Worm (Caenorhabditis elegans) whole organism, dauer: ENCODE results near the gene fbxa-38.

Experiments
- unc-62 ChIP-seq: sonication (generic microtip); optimal IDR thresholded peaks from 2 replicates; lab custom pipeline; 2017; ENCODE audit warnings: missing biosample characterization, missing genetic modification reagents, missing genetic modification characterization

Gene fbxa-38

DNA sequence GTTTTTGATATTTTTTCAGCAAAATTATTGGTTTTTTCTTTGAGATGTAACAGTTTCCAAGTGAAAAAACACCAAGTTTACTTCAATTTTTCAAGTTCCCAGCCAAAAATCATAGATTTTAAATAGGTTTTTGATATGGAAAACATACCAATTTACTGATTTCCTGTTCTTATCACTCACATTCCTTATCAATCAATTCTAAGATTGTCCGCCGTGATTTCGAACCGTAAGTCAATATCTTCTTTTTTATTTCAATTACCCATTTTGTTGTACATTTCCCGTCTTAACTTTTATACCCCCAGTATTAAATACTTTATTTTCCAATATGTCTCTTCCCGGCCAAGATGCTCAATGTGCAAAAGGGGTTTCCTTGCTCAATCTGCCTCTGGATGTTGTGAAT, at the start of gene fbxa-38:
Gene fbxa-38, plus strand, starts transcription at position 195 of the 400 bp plus-strand sequence.
- no peak for TF ChIP-seq unc-62 (GFP tag; lab: Kevin White, UChicago)

DNA sequence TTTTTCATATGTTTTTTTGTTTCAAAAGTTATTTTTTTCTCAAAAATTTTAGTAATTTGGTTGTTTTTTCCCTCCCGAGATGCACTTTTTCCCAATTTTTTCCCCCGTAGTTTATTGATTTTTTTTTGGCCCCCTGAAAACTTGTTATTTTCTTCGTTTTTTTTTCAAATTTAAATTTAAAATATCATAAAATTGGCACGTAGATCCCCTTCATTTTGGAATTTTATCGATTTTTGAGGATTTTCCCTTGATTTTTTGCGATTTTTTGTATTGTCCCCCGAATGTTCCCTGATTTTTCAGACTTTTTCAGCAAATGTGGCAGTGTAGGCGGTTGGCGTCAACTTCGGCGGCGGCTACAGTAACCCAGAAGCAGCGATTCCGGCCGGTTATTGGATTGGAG, 26.8 kb upstream of the fbxa-38 start, which contains the start of gene C39B5.6:
Gene C39B5.6, plus strand, starts transcription at position 301 of the 400 bp plus-strand sequence.
- no peak for TF ChIP-seq unc-62 (GFP tag; lab: Kevin White, UChicago)

DNA sequence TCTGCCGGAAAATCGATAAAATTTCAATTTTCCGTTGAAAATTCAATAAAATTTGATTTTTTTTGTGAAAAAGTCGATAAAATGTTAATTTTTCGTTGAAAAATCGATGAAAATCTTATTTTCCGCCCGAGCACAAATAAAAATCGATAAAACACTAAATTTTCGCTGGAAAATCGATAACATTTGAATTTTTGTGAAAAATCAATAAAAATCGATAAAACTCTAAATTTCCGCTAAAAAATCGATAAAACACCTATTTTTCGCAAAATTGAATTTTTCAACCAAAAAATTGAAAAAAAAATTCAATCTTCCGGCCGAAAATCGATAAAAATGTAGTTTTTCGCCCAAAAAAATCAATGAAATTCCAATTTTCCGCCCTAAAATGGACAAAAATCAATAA, 19.3 kb upstream of the fbxa-38 start:
- TF ChIP-seq unc-62 (GFP tag; lab: Kevin White, UChicago): no peak

DNA sequence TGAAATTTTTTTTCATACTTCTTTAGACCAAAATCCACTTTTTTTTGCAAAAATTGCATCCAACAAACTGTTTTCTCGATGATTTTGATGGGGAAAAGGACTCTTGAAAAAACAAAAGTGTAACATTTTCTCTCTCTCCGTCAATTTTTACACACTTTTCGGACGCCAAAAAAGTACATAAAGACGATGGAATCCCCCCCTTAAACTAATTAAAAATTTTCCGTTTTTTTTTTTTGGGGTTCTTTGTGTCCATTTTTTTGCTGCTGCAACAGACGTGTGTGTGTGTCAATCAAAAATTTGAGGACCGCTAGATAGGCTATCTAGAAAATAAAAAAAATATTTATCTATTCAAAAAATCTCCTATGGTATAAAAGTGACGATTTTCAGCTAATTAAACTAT, 16.6 kb upstream of the fbxa-38 start, which contains the start of gene C39B5.5:
Gene C39B5.5, plus strand, starts transcription at position 301 of the 400 bp plus-strand sequence.
- TF ChIP-seq unc-62 (GFP tag; lab: Kevin White, UChicago): no peak

DNA sequence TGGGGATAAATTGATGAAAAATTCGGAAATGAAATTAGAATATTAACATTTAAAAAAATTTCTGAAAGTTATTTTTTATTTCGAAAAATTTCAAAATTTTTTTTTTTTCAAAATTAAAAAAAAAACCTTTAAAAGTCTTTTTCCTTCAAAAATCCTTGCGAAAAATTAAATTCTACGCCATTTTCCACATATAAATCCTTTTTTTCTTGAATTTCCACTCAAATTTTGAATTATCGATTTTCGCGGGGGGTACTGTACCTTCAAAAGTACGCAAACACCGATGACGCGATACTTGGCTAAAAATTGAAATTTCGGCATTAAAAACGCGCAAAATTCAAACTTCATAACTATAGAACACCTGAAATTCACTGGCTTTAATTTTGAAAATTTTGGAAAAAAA, 13.9 kb upstream of the fbxa-38 start:
- TF ChIP-seq unc-62 (GFP tag; lab: Kevin White, UChicago): no peak

DNA sequence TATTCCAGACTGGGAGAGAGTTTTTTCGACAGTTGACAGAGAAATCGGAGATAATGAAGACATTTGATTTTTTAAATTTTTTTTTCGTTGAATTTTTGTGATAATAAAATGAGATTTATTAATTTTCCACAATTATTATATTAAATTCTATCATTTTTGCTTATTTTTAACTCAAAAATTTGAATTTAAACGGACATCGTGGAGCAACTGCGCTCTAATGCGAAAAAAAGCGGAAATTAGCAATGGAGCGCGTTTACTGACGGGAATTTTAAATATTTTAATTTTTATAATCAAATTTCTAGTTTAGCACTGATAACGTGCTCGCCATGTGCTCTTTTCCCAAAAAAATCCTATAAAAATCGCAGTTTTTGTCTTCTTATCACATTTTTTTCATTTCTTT, 13.4 kb upstream of the fbxa-38 start, which contains the start of gene C39B5.14:
Gene C39B5.14, plus strand, starts transcription at position 301 of the 400 bp plus-strand sequence.
- TF ChIP-seq unc-62 (GFP tag; lab: Kevin White, UChicago): no peak

DNA sequence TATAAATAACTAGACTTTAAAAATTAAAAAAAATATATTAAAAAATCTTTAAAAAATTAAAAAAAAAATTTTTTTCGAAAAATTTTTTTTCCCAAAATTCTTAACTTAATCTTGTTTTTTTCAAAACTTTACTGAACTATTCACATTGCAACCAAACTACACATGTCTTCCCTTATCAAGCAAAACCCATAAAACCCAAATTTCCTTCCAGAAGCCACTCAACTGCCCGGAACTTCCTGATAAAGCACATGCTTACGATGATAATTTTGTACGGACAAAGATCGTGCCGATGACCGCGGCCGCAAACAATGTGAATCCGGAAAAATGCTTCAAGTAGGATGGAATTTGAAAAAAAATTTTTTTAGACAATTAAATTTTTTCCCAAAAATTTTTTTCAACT, 12.1 kb upstream of the fbxa-38 start:
- TF ChIP-seq unc-62 (GFP tag; lab: Kevin White, UChicago): no peak

DNA sequence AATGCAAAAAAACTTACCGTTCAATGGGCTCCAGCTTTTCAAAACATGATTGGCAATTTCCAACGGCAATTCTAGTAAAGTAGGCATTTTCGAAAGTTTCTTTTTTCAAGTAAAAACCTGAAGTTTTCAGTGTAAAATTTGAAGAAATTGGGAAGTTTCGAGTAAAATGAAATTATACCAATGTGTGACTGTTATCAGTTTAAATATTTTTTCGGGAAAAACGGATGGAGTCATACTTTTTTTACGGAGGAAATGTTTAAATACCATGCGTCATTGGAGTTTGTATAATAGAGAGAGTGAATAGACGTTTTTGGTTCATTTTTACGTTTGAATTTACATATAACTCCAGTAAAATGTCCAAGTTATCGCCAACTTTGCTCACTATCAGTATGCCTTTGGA, 5.1 kb upstream of the fbxa-38 start, which contains the start of gene fbxa-12:
Gene fbxa-12, plus strand, starts transcription at position 301 of the 400 bp plus-strand sequence.
- TF ChIP-seq unc-62 (GFP tag; lab: Kevin White, UChicago): no peak

DNA sequence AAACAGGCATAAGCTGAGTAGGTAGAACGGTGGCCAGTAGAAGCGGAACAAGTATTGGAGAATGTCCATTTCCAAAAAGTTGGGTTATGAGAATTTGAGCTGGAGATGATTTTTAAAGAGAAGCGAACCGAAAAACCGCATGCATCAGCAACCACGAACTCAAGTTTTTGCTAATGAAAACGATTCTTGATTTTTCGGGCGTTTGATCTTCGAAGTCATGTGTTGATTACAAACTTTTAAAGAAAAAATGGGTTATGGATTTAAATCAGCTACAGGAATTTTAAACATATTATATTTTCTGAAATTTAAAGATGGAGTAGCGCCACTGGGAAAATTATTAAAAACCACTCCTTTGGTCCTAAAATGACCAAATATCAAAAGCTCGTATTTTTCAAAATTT, 540 bp upstream of the fbxa-38 start, which contains the start of gene srd-65:
Gene srd-65, minus strand, starts transcription at position 101 of the 400 bp plus-strand sequence.
- TF ChIP-seq unc-62 (GFP tag; lab: Kevin White, UChicago): no peak

DNA sequence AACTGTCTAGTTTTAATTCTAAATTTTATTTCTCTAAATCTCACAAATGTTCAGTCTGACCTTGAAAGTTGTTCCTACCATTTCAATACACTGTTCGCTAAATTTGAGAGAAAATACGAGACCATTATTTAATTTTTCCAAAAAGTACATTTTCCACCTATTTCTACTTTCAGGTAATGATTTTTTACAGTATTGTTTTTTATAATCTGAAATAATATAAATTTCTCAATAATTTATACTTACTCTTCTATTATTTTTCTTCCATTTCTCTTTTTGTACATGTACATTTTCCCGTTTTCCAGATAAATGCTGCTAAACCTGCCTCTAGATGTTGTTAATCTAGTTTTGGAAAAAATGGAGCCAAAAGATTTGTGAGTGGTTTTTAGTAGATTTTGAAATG, 2.9 kb downstream of the fbxa-38 start, which contains the start of gene fbxa-62:
Gene fbxa-62, plus strand, starts transcription at position 301 of the 400 bp plus-strand sequence.
- TF ChIP-seq unc-62 (GFP tag; lab: Kevin White, UChicago): no peak

DNA sequence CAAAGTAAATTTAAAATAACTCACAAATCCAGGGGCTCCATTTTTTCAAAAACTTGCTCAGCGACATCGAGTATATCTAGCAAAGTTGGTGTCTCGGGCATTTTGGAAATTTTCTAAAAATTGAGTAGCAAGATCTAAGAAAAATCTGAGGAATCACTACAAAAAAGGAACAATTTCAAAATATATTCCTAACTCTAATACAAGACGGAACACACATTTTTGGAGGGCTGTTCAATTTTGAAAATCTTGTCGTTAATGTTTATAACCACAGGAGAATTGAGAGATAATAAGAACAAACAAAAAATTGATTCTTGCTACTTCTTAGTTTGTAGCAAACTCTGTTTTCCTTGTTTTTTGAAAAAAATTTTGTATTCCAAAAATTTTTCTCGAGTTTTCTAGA, 7.9 kb downstream of the fbxa-38 start, which contains the start of gene fbxa-47:
Gene fbxa-47, minus strand, starts transcription at position 101 of the 400 bp plus-strand sequence.
- no peak for TF ChIP-seq unc-62 (GFP tag; lab: Kevin White, UChicago)

DNA sequence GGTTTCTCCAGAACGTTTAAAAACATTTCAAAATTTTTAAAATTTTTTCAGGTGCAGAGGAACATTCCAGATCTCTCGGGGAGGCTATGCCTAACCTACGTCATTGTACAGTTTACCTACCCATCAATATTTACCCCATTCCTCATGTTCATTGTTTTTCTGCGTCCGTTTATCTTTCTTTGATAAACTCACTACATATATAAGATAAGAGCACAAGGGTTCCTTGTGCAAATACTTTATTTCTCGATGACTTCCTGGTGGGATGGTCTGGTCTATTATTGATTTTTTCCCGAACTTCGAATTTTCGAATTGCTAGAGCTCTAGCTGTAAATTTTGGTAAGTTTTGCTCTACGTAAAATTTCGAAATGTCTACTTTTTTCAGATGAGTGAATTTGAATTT, 8.9 kb downstream of the fbxa-38 start:
- TF ChIP-seq unc-62 (GFP tag; lab: Kevin White, UChicago): no peak

DNA sequence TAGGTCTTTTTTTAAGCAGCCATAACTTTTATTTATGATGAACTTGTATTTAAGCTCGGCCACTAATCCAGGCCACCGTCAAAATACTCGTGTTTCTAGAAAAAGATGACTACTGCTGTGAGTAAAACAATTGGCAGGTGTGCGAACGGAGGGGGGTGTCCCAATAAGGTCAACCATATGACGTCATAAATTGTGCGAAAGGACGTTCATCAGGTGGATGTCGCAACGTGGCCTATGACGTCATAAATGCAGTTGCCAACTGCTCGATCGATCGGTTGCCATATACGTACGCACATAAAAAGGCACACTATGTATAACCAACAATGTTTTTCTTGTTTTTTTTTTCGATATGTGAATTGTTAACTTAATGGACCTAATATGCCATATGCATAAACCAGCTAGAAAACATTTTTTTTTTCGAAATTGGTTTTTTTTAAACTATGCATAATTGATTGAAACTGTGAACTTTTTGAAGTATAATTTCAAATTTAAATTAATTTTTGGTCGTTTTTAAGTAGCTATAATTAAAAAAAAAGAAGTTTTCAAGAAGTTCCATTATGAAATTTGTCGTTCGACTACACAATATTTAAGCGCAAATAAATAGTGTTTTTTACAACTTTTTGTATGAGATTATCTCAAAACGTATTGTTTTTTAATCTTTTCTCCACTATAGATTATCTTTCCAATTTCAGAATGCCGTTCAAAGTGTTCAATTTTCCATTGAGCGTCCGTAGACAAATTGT, 9.9 kb downstream of the fbxa-38 start, which contains the start of gene C39B5.2:
Gene C39B5.2, plus strand, starts transcription at position 693 of the 743 bp plus-strand sequence.
- TF ChIP-seq unc-62 (GFP tag; lab: Kevin White, UChicago): no peak

DNA sequence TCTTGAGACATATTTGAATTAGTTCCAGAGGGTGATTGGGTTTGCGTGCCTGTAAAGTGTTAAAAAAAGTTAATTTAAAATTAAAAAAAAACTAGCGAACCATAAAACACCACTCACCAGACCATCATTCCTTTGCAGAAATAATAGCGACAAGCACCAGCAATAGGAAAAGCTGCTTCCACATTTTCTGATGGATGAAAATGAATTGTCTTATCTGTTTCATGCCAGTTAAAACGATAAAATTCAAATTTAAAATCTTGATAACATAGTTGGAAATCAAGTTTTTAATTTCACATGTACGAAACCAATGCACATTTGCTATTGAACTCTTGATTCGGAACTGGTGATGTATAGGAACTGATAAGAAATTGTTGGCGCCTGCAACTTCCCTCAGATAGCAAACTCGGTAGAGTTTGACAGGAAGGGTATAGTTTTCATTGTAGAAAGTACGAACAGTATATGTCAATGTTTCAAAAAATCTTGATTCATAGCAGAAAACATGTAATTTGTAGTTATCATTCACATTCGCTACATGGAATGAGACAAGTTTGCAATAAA, 15.2 kb downstream of the fbxa-38 start, which contains the start of gene C39B5.10:
Gene C39B5.10, minus strand, starts transcription at position 51 of the 558 bp plus-strand sequence.
- no peak for TF ChIP-seq unc-62 (GFP tag; lab: Kevin White, UChicago)

DNA sequence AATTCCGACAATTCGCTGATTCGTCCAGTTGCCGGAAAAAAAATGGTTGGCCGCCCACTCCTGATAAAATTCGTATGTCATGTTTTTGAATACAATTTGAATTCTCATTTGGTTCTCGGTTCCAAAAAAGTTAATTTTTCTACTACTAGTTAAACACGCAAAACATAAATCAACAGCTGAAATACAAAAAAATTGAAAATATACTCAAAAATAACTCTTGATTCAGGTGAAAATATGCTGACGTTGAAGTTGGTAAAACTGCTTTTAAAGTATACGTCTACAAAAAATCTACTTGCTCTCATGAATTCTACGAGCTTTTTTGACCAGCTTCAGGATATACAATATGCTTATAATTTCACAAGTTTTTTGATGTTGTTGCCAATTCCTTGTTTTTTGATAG, 16.0 kb downstream of the fbxa-38 start, which contains the start of gene srz-56:
Gene srz-56, plus strand, starts transcription at position 301 of the 400 bp plus-strand sequence.
- no peak for TF ChIP-seq unc-62 (GFP tag; lab: Kevin White, UChicago)

DNA sequence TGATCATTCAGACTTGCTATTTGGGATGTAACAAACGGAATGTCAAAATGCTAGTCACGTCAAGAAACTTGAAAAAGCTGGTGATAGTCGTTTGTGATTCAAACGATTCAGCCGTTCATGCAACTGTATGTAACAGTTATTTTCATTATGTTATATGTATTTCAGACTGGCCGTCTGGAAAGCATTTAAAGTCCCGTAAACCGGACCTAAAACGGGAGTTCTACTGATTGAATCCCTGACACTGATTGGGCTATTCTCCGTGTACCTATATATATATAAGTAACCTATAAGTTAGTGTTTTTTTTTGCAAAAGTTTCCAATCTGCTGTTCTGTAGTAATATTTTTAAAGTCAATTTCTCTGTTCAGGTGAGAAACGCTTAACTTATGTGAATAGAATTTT, 19.1 kb downstream of the fbxa-38 start:
- TF ChIP-seq unc-62 (GFP tag; lab: Kevin White, UChicago): no peak
